Fruit fly (Drosophila melanogaster): Measurements from ENCODE around the gene Act88F.

Gene Act88F

DNA sequence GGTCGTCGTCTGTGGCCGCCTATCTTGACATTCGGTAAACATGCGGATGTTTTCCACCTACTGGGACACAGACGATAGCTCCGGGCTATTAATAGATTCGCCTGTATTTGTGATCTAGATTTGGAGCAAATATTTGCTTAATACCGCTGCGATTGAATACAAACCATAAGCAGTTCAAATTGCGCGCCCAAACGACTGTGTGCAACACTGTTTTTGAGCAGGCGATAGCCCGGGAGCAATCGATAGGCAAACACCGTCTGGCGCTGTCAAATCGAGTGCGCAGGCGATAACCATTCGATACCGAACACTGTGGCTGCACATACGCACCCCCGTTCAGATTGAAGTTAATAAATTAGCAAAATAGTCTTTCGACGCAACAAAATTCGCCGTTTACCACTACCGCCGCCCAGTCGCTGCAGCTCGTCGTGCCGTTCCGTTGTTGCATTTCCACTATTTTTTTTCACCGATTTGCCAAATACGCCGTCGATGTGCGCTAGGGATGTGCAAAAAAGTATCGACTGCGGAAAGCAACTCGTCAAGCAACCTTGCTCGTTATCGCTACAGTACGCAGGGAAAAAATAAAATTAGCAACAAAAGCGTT is 31.5 kb upstream of the Act88F start, which contains the start of gene Atx2 (continued):
- TF ChIP-seq psq (GFP tag; optimal IDR thresholded peaks at IDR 0.05) (no peak), Sry-δ (GFP tag; optimal IDR thresholded peaks at IDR 0.05) (peak; percentile 97), CG11456 (GFP tag; IDR thresholded peaks at IDR 0.05) (peak; percentile 72; the same call in 1 of the 3 replicates), fd102C (GFP tag; optimal IDR thresholded peaks at IDR 0.05) (no peak), Eip74EF (GFP tag; optimal IDR thresholded peaks at IDR 0.05) (no peak), pros (GFP tag; optimal IDR thresholded peaks at IDR 0.05) (no peak), CG4730 (GFP tag; IDR thresholded peaks at IDR 0.05) (no peak), Dip3 (GFP tag; optimal IDR thresholded peaks at IDR 0.05) (peak; percentile 0), CG33213 (GFP tag; optimal IDR thresholded peaks at IDR 0.05) (peak; percentile 26), caup (GFP tag; optimal IDR thresholded peaks at IDR 0.05; ENCODE audit: severe bottlenecking) (peak; percentile 55), gcm (GFP tag; optimal IDR thresholded peaks at IDR 0.05) (no peak), NC2β (GFP tag; optimal IDR thresholded peaks at IDR 0.05) (no peak), tgo (GFP tag; IDR thresholded peaks at IDR 0.05) (no peak), CG5953 (GFP tag; IDR thresholded peaks at IDR 0.05) (no peak), MTF-1 (GFP tag; optimal IDR thresholded peaks at IDR 0.05; ENCODE audit: borderline replicate concordance) (peak; percentile 33), Myb (GFP tag; optimal IDR thresholded peaks at IDR 0.05) (peak; percentile 40), fru (optimal IDR thresholded peaks at IDR 0.05) (no peak), tap (tag; optimal IDR thresholded peaks at IDR 0.05) (no peak), CG10366 (GFP tag; IDR thresholded peaks at IDR 0.05) (peak; percentile 26), CG18476 (GFP tag; optimal IDR thresholded peaks at IDR 0.05) (peak; percentile 19), H15 (GFP tag; IDR thresholded peaks at IDR 0.05) (no peak), pita (GFP tag; optimal IDR thresholded peaks at IDR 0.05) (no peak), unpg (GFP tag; optimal IDR thresholded peaks at IDR 0.05) (no peak), stwl (tag; optimal IDR thresholded peaks at IDR 0.05) (peak; percentile 89), Sox100B (GFP tag; optimal IDR thresholded peaks at IDR 0.05) (no peak), BtbVII (GFP tag; optimal IDR thresholded peaks at IDR 0.05) (peak; percentile 20), CG17186 (GFP tag; optimal IDR thresholded peaks at IDR 0.05) (peak; percentile 97), CG8359 (GFP tag; optimal IDR thresholded peaks at IDR 0.05; ENCODE audit: borderline replicate concordance) (no peak), phol (tag; optimal IDR thresholded peaks at IDR 0.05) (peak; percentile 43), Doc2 (GFP tag; IDR thresholded peaks at IDR 0.05) (no peak), exex (tag; optimal IDR thresholded peaks at IDR 0.05) (no peak), Ptx1 (GFP tag; IDR thresholded peaks at IDR 0.05) (no peak), CG2889 (GFP tag; IDR thresholded peaks at IDR 0.05) (no peak), abd-A (tag; optimal IDR thresholded peaks at IDR 0.05) (no peak), gfzf (GFP tag; optimal IDR thresholded peaks at IDR 0.05) (peak; percentile 21), Hmr (GFP tag; optimal IDR thresholded peaks at IDR 0.05) (peak; percentile 59), CG31388 (GFP tag; optimal IDR thresholded peaks at IDR 0.05) (no peak), CHES-1-like (GFP tag; optimal IDR thresholded peaks at IDR 0.05) (peak; percentile 68), dmrt99B (tag; optimal IDR thresholded peaks at IDR 0.05) (no peak), fd64A (GFP tag; optimal IDR thresholded peaks at IDR 0.05) (peak; percentile 43), sna (GFP tag; IDR thresholded peaks at IDR 0.05; ENCODE audit: partially characterized antibody) (peak; percentile 92), Hr39 (optimal IDR thresholded peaks at IDR 0.05) (no peak), Chrac-16 (GFP tag; optimal IDR thresholded peaks at IDR 0.05) (no peak), tio (GFP tag; optimal IDR thresholded peaks at IDR 0.05) (no peak), CG34224 (GFP tag; IDR thresholded peaks at IDR 0.05; ENCODE audit: partially characterized antibody) (peak; percentile 93), lov (optimal IDR thresholded peaks at IDR 0.05) (no peak), lov (GFP tag; IDR thresholded peaks at IDR 0.05) (peak; percentile 71; the same call in 1 of the 3 replicates), CG14050 (GFP tag; IDR thresholded peaks at IDR 0.05) (no peak), CG4282 (GFP tag; optimal IDR thresholded peaks at IDR 0.05) (peak; percentile 6), YL-1 (GFP tag; optimal IDR thresholded peaks at IDR 0.05) (peak; percentile 73), schlank (tag; optimal IDR thresholded peaks at IDR 0.05) (no peak)

All from whole organism, embryonic.